Worm (Caenorhabditis elegans) whole organism, mixed stage, embryonic: ENCODE data around the gene epg-5.
A peak's percentile ranks its signal among the peaks of the same experiment; 100 is the strongest.

Source experiments
- M03D4.4 ChIP-seq: sonication (generic microtip); optimal IDR thresholded peaks from 2 replicates; lab custom pipeline; 2017; ENCODE audit warnings: mild to moderate bottlenecking, missing genetic modification characterization, missing compliant biosample characterization
- bed-3 ChIP-seq: fragments of 200-800 bp; sonication (Bioruptor generic); optimal IDR thresholded peaks from 3 replicates; lab custom pipeline; 2018; ENCODE audit warnings: mild to moderate bottlenecking, missing genetic modification characterization, moderate library complexity, missing compliant biosample characterization
- blmp-1 ChIP-seq: fragments of 150-350 bp; optimal IDR thresholded peaks from 2 replicates; lab custom pipeline; 2014; ENCODE audit warnings: missing biosample characterization, missing genetic modification characterization
- ceh-39 ChIP-seq: fragments of 150-350 bp; optimal IDR thresholded peaks from 2 replicates; lab custom pipeline; 2014; ENCODE audit warnings: missing biosample characterization, missing genetic modification characterization
- ceh-43 ChIP-seq: fragments of 200-800 bp; sonication (Bioruptor generic); optimal IDR thresholded peaks from 2 replicates; lab custom pipeline; 2018; ENCODE audit warnings: mild to moderate bottlenecking, missing genetic modification characterization, moderate library complexity, missing compliant biosample characterization
- ceh-83 ChIP-seq: fragments of 200-800 bp; sonication (Bioruptor generic); optimal IDR thresholded peaks from 2 replicates; lab custom pipeline; 2018; ENCODE audit warnings: mild to moderate bottlenecking, missing genetic modification characterization, missing compliant biosample characterization
- ces-1 ChIP-seq: fragments of 150-350 bp; optimal IDR thresholded peaks from 2 replicates; lab custom pipeline; 2014; ENCODE audit warnings: missing biosample characterization, missing genetic modification reagents, missing genetic modification characterization
- cnd-1 ChIP-seq: fragments of 200-800 bp; sonication (Bioruptor generic); optimal IDR thresholded peaks from 2 replicates; lab custom pipeline; 2018; ENCODE audit warnings: mild to moderate bottlenecking, missing genetic modification characterization, missing compliant biosample characterization
- elt-3 ChIP-seq: fragments of 150-350 bp; optimal IDR thresholded peaks from 2 replicates; lab custom pipeline; 2014; ENCODE audit warnings: missing biosample characterization, missing genetic modification characterization
- flh-1 ChIP-seq: fragments of 200-800 bp; sonication (Bioruptor generic); optimal IDR thresholded peaks from 2 replicates; lab custom pipeline; 2018; ENCODE audit warnings: mild to moderate bottlenecking, missing genetic modification characterization, moderate library complexity, missing compliant biosample characterization
- ham-2 ChIP-seq: fragments of 200-800 bp; sonication (Bioruptor generic); optimal IDR thresholded peaks from 2 replicates; lab custom pipeline; 2018; ENCODE audit warnings: mild to moderate bottlenecking, missing genetic modification characterization, missing compliant biosample characterization
- lin-13 ChIP-seq: fragments of 150-350 bp; optimal IDR thresholded peaks from 2 replicates; lab custom pipeline; 2014; ENCODE audit warnings: missing biosample characterization, missing genetic modification characterization
- lin-32 ChIP-seq: fragments of 200-800 bp; sonication (Bioruptor generic); optimal IDR thresholded peaks from 2 replicates; lab custom pipeline; 2018; ENCODE audit warnings: mild to moderate bottlenecking, missing genetic modification characterization, missing compliant biosample characterization
- lsy-2 ChIP-seq: fragments of 150-350 bp; optimal IDR thresholded peaks from 2 replicates; lab custom pipeline; 2014; ENCODE audit warnings: missing biosample characterization, missing genetic modification characterization
- mab-5 ChIP-seq: fragments of 150-350 bp; optimal IDR thresholded peaks from 2 replicates; lab custom pipeline; 2014; ENCODE audit warnings: missing biosample characterization, missing genetic modification characterization
- mep-1 ChIP-seq: fragments of 150-350 bp; optimal IDR thresholded peaks from 2 replicates; lab custom pipeline; 2017; ENCODE audit warnings: missing biosample characterization, missing genetic modification reagents, missing genetic modification characterization, inconsistent platforms
- mls-2 ChIP-seq: sonication (generic microtip); optimal IDR thresholded peaks from 2 replicates; lab custom pipeline; 2016; ENCODE audit warnings: mild to moderate bottlenecking, missing genetic modification characterization, moderate library complexity, missing compliant biosample characterization
- nhr-12 ChIP-seq: fragments of 150-350 bp; optimal IDR thresholded peaks from 2 replicates; lab custom pipeline; 2014; ENCODE audit warnings: missing biosample characterization, missing genetic modification characterization
- nhr-2 ChIP-seq: fragments of 150-350 bp; optimal IDR thresholded peaks from 2 replicates; lab custom pipeline; 2014; ENCODE audit warnings: missing biosample characterization, missing genetic modification characterization
- nhr-237 ChIP-seq: fragments of 150-350 bp; optimal IDR thresholded peaks from 2 replicates; lab custom pipeline; 2014; ENCODE audit warnings: missing biosample characterization, missing genetic modification characterization
- nhr-28 ChIP-seq: fragments of 150-350 bp; optimal IDR thresholded peaks from 2 replicates; lab custom pipeline; 2014; ENCODE audit warnings: missing biosample characterization, missing genetic modification characterization
- nhr-76 ChIP-seq: sonication (generic microtip); optimal IDR thresholded peaks from 2 replicates; lab custom pipeline; 2017; ENCODE audit warnings: missing biosample characterization, missing genetic modification characterization
- pha-4 ChIP-seq: fragments of 150-350 bp; optimal IDR thresholded peaks from 2 replicates; lab custom pipeline; 2018; ENCODE audit warnings: missing biosample characterization, missing genetic modification reagents, missing genetic modification characterization
- sem-2 ChIP-seq: fragments of 200-800 bp; sonication (Bioruptor generic); optimal IDR thresholded peaks from 2 replicates; lab custom pipeline; 2018; ENCODE audit warnings: mild to moderate bottlenecking, missing genetic modification characterization, missing compliant biosample characterization
- snpc-4 ChIP-seq: fragments of 150-350 bp; optimal IDR thresholded peaks from 2 replicates; lab custom pipeline; 2014; ENCODE audit warnings: missing biosample characterization, missing genetic modification characterization
- sptf-1 ChIP-seq: sonication (generic microtip); optimal IDR thresholded peaks from 2 replicates; lab custom pipeline; 2017; ENCODE audit warnings: mild to moderate bottlenecking, missing genetic modification characterization, moderate library complexity, missing compliant biosample characterization
- tbx-8 ChIP-seq: fragments of 200-800 bp; sonication (Bioruptor generic); optimal IDR thresholded peaks from 2 replicates; lab custom pipeline; 2018; ENCODE audit warnings: mild to moderate bottlenecking, missing genetic modification characterization, moderate library complexity, missing compliant biosample characterization
- unc-120 ChIP-seq: sonication (generic microtip); optimal IDR thresholded peaks from 2 replicates; lab custom pipeline; 2017; ENCODE audit warnings: missing genetic modification characterization, missing compliant biosample characterization; ENCODE audit not compliant: poor library complexity, severe bottlenecking
- unc-39 ChIP-seq: fragments of 150-350 bp; optimal IDR thresholded peaks from 2 replicates; lab custom pipeline; 2014; ENCODE audit warnings: missing biosample characterization, missing genetic modification characterization
- unc-62 ChIP-seq: fragments of 150-350 bp; optimal IDR thresholded peaks from 2 replicates; lab custom pipeline; 2014; ENCODE audit warnings: missing biosample characterization, missing genetic modification reagents, missing genetic modification characterization
- zip-8 ChIP-seq: fragments of 150-350 bp; optimal IDR thresholded peaks from 2 replicates; lab custom pipeline; 2014; ENCODE audit warnings: missing biosample characterization, missing genetic modification characterization
- ztf-11 ChIP-seq: fragments of 150-350 bp; optimal IDR thresholded peaks from 2 replicates; lab custom pipeline; 2014; ENCODE audit warnings: missing biosample characterization, missing genetic modification characterization

Gene epg-5

ce11 chrII:6588605-6589292 is 20.4 kb downstream of the epg-5 start, which contains the start of gene icd-1 (continued):
- TF ChIP-seq ceh-39 (tag; lab: Kevin White, UChicago) (peak; percentile 71), lin-13 (tag; lab: Kevin White, UChicago) (peak; percentile 88), bed-3 (GFP tag; lab: Kevin White, UChicago) (no peak), mep-1 (tag; lab: Kevin White, UChicago) (peak; percentile 93)
- TF ChIP-seq, all 35 proteins: peak for 20

- TF ChIP-seq sem-2 (GFP tag; lab: Kevin White, UChicago) = no peak
These were observed 21.8 kb downstream of the epg-5 start, which contains the start of gene C56C10.7 for ce11 chrII:6587264-6587870. TSS of gene C56C10.7 (minus strand) at chrII:6587575.

ce11 chrII:6582758-6583157 is 26.4 kb downstream of the epg-5 start, which contains the start of gene C56C10.4:
TSS of gene C56C10.4 (plus strand) at chrII:6583058.
- TF ChIP-seq blmp-1 (tag; lab: Kevin White, UChicago) (no peak), sptf-1 (tag; lab: Kevin White, UChicago) (no peak), mls-2 (no peak), lsy-2 (no peak), elt-3 (tag; lab: Kevin White, UChicago) (no peak), sem-2 (GFP tag; lab: Kevin White, UChicago) (no peak), unc-62 (GFP tag; lab: Kevin White, UChicago) (no peak), cnd-1 (tag; lab: Kevin White, UChicago) (no peak), bed-3 (GFP tag; lab: Kevin White, UChicago) (no peak), tbx-8 (GFP tag; lab: Kevin White, UChicago) (no peak), zip-8 (tag; lab: Kevin White, UChicago) (no peak), ztf-11 (tag; lab: Kevin White, UChicago) (no peak), mab-5 (tag; lab: Kevin White, UChicago) (no peak)

- TF ChIP-seq unc-39 (tag; lab: Kevin White, UChicago) = no peak
- no peak for TF ChIP-seq mep-1 (tag; lab: Kevin White, UChicago)
- no peak for TF ChIP-seq lin-32 (GFP tag; lab: Kevin White, UChicago)
- no peak for TF ChIP-seq nhr-237 (tag; lab: Kevin White, UChicago)
- TF ChIP-seq ces-1 = no peak
These were observed 27.9 kb downstream of the epg-5 start, which contains the start of gene C56C10.6 for ce11 chrII:6581236-6581635. TSS of gene C56C10.6 (minus strand) at chrII:6581336.

ce11 chrII:6578378-6578777 is 30.8 kb downstream of the epg-5 start, which contains the start of gene sra-31:
TSS of gene sra-31 (minus strand) at chrII:6578478.
- TF ChIP-seq lin-13 (tag; lab: Kevin White, UChicago) (no peak), ceh-43 (GFP tag; lab: Kevin White, UChicago) (no peak), M03D4.4 (tag; lab: Kevin White, UChicago) (no peak), lin-32 (GFP tag; lab: Kevin White, UChicago) (no peak), snpc-4 (tag; lab: Kevin White, UChicago) (no peak), pha-4 (no peak)

- no peak for TF ChIP-seq nhr-28 (tag; lab: Kevin White, UChicago)
- TF ChIP-seq lin-13 (tag; lab: Kevin White, UChicago) = no peak
- no peak for TF ChIP-seq lsy-2
- no peak for TF ChIP-seq unc-120 (tag; lab: Kevin White, UChicago)
- no peak for TF ChIP-seq ceh-83 (GFP tag; lab: Kevin White, UChicago)
- no peak for TF ChIP-seq nhr-76 (tag; lab: Kevin White, UChicago)
- TF ChIP-seq ceh-39 (tag; lab: Kevin White, UChicago) = no peak
- TF ChIP-seq ceh-43 (GFP tag; lab: Kevin White, UChicago) = no peak
- TF ChIP-seq flh-1 (GFP tag; lab: Kevin White, UChicago) = no peak
- no peak for TF ChIP-seq nhr-12 (tag; lab: Kevin White, UChicago)
- TF ChIP-seq mls-2 = no peak
- no peak for TF ChIP-seq bed-3 (GFP tag; lab: Kevin White, UChicago)
- TF ChIP-seq ham-2 = no peak
- TF ChIP-seq nhr-2 (tag; lab: Kevin White, UChicago) = no peak
- TF ChIP-seq nhr-237 (tag; lab: Kevin White, UChicago) = no peak
- no peak for TF ChIP-seq lin-32 (GFP tag; lab: Kevin White, UChicago)
- no peak for TF ChIP-seq unc-39 (tag; lab: Kevin White, UChicago)
- no peak for TF ChIP-seq sptf-1 (tag; lab: Kevin White, UChicago)
- no peak for TF ChIP-seq cnd-1 (tag; lab: Kevin White, UChicago)
These were observed 33.5 kb downstream of the epg-5 start, which contains the start of gene sra-29 for ce11 chrII:6575647-6576046. TSS of gene sra-29 (minus strand) at chrII:6575747.
